Fruit fly (Drosophila melanogaster): ENCODE measurements around the gene CG6106.

CG6106 gene

dm6 chrX:18399965-18400364 lies 41.3 kb downstream of the CG6106 start, which contains the start of gene CG34328:
CG34328 (minus strand) TSS chrX:18400065.
- no peak for TF ChIP-seq CG8478 (optimal IDR thresholded peaks at IDR 0.05)

dm6 chrX:18402564-18402963 lies 43.9 kb downstream of the CG6106 start:
- TF ChIP-seq CG8478 (optimal IDR thresholded peaks at IDR 0.05) (no peak), CTCF (optimal IDR thresholded peaks at IDR 0.05) (no peak)

dm6 chrX:18404150-18404631 lies 45.5 kb downstream of the CG6106 start:
- no peak for TF ChIP-seq CG8478 (optimal IDR thresholded peaks at IDR 0.05)
- no peak for TF ChIP-seq CTCF (optimal IDR thresholded peaks at IDR 0.05)

dm6 chrX:18404632-18405238 lies 46.1 kb downstream of the CG6106 start:
- TF ChIP-seq CG8478 (optimal IDR thresholded peaks at IDR 0.05) (no peak), CTCF (optimal IDR thresholded peaks at IDR 0.05) (no peak)

dm6 chrX:18405567-18406059 lies 46.9 kb downstream of the CG6106 start:
- TF ChIP-seq CG8478 (optimal IDR thresholded peaks at IDR 0.05) (no peak), CTCF (optimal IDR thresholded peaks at IDR 0.05) (no peak)

- TF ChIP-seq CTCF (optimal IDR thresholded peaks at IDR 0.05) (no peak), CG8478 (optimal IDR thresholded peaks at IDR 0.05) (no peak)
These were observed 48.1 kb downstream of the CG6106 start for dm6 chrX:18406593-18407393.

dm6 chrX:18407394-18407721 lies 48.7 kb downstream of the CG6106 start:
- TF ChIP-seq CG8478 (optimal IDR thresholded peaks at IDR 0.05): no peak
- TF ChIP-seq CTCF (optimal IDR thresholded peaks at IDR 0.05): no peak

dm6 chrX:18409449-18409848 lies 50.8 kb downstream of the CG6106 start:
- TF ChIP-seq CTCF (optimal IDR thresholded peaks at IDR 0.05) (no peak), CG8478 (optimal IDR thresholded peaks at IDR 0.05) (no peak)

dm6 chrX:18409938-18410337 lies 51.3 kb downstream of the CG6106 start, which contains the start of gene Nt5b:
Nt5b (minus strand) TSS chrX:18410144.
- no peak for TF ChIP-seq CG8478 (optimal IDR thresholded peaks at IDR 0.05)

Measured in S2 (cell line).